Fruit fly (Drosophila melanogaster) whole organism: Measurements from ENCODE around the gene Pax.

ENCODE experiments used
- CG8478 ChIP-seq: fragments of >200 bp; optimal IDR thresholded peaks from 2 replicates; lab custom pipeline; 2018; ENCODE audit warnings: inconsistent platforms
- Dll ChIP-seq: fragments of >200 bp; optimal IDR thresholded peaks from 2 replicates; lab custom pipeline; 2017
- EcR ChIP-seq, 2 experiments: fragments of >200 bp; optimal IDR thresholded peaks; 2 replicates each; lab custom pipeline; 2017; ENCODE audit warnings: missing biosample characterization in 2 of 2, missing genetic modification characterization in 2 of 2, missing genetic modification reagents in 2 of 2
- pan ChIP-seq: fragments of >200 bp; optimal IDR thresholded peaks from 2 replicates; lab custom pipeline; 2017
- psq ChIP-seq: fragments of >200 bp; optimal IDR thresholded peaks from 2 replicates; lab custom pipeline; 2017
- usp ChIP-seq: fragments of >200 bp; optimal IDR thresholded peaks from 2 replicates; lab custom pipeline; 2017; ENCODE audit warnings: missing biosample characterization, missing genetic modification characterization, mixed read lengths

- no peak for TF ChIP-seq pan (lab: Kevin White, UChicago)
- TF ChIP-seq psq (lab: Kevin White, UChicago): no peak
- TF ChIP-seq Dll: no peak
- no peak for TF ChIP-seq CG8478
- TF ChIP-seq EcR (GFP tag; optimal IDR thresholded peaks at IDR 0.05; lab: Kevin White, UChicago): no peak
- TF ChIP-seq usp (GFP tag; lab: Kevin White, UChicago): no peak
Observed at dm6 chr2L:19380630-19381029, 45.8 kb downstream of the Pax start, which contains the start of gene CG17350.
